Worm (Caenorhabditis elegans): ENCODE measurements around the gene T28A8.8.

The T28A8.8 gene

ce11 chrIII:13505718-13506117 lies 3.1 kb downstream of the T28A8.8 start, which contains the start of gene T28A8.3:
Gene T28A8.3 (plus strand): TSS chrIII:13506018.
- TF ChIP-seq rnt-1 (tag; optimal IDR thresholded peaks at IDR 0.05) (no peak), Y22D7AL.16 (tag; optimal IDR thresholded peaks at IDR 0.05) (no peak), ref-2 (tag; optimal IDR thresholded peaks at IDR 0.05) (no peak), pax-1 (tag; optimal IDR thresholded peaks at IDR 0.05) (no peak), pag-3 (tag; optimal IDR thresholded peaks at IDR 0.05; ENCODE audit: borderline replicate concordance) (no peak), gmeb-2 (tag; optimal IDR thresholded peaks at IDR 0.05) (no peak), che-1 (tag; optimal IDR thresholded peaks at IDR 0.05) (no peak), ceh-9 (tag; optimal IDR thresholded peaks at IDR 0.05) (no peak), hlh-15 (tag; optimal IDR thresholded peaks at IDR 0.05) (no peak), C38D4.7 (GFP tag; optimal IDR thresholded peaks at IDR 0.05) (no peak), ttx-3 (tag; optimal IDR thresholded peaks at IDR 0.05) (no peak), nhr-232 (tag; optimal IDR thresholded peaks at IDR 0.05) (no peak), ceh-18 (tag; optimal IDR thresholded peaks at IDR 0.05) (no peak), eyg-1 (tag; optimal IDR thresholded peaks at IDR 0.05) (no peak), ztf-16 (tag; optimal IDR thresholded peaks at IDR 0.05) (no peak), pat-9 (tag; optimal IDR thresholded peaks at IDR 0.05) (no peak), ets-4 (tag; optimal IDR thresholded peaks at IDR 0.05) (no peak), nfya-1 (tag; optimal IDR thresholded peaks at IDR 0.05) (no peak), unc-86 (tag; optimal IDR thresholded peaks at IDR 0.05) (no peak), ceh-30 (tag; optimal IDR thresholded peaks at IDR 0.05) (no peak)

DNA sequence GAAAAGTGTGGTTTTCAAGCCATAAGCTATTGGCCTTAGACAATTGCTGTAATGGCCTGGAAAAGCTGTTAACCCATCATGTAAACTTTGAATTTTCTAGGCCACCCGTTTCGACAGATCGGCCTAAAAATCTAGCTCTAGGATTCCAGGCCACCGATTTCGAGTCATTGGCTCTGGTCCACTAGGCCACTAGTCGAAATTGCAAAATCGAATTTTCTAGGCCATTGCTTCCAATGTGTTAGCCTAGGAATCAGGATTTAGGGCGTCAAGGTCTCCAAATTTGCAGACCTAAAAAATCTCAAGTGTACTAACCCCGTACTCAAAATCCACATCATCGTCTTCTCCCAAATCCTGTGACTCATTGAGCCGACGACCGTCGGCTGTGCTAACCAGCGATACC lies 8.1 kb downstream of the T28A8.8 start:
- TF ChIP-seq lim-6 (tag; optimal IDR thresholded peaks at IDR 0.05) (no peak), C08G9.2 (tag; optimal IDR thresholded peaks at IDR 0.05) (no peak)

ce11 chrIII:13514470-13514869 lies 11.9 kb downstream of the T28A8.8 start, which contains the start of gene mlh-1:
Gene mlh-1 (minus strand): TSS chrIII:13514570.
- no peak for TF ChIP-seq gmeb-2 (tag; optimal IDR thresholded peaks at IDR 0.05)
- no peak for TF ChIP-seq pag-3 (tag; optimal IDR thresholded peaks at IDR 0.05; ENCODE audit: borderline replicate concordance)
- no peak for TF ChIP-seq ets-4 (tag; optimal IDR thresholded peaks at IDR 0.05)
- TF ChIP-seq ceh-19 (GFP tag; optimal IDR thresholded peaks at IDR 0.05) = no peak
- no peak for TF ChIP-seq ceh-6 (GFP tag; optimal IDR thresholded peaks at IDR 0.05)
- no peak for TF ChIP-seq hlh-13 (GFP tag; optimal IDR thresholded peaks at IDR 0.05)
- no peak for TF ChIP-seq ztf-16 (tag; optimal IDR thresholded peaks at IDR 0.05)
- no peak for TF ChIP-seq nfya-1 (tag; optimal IDR thresholded peaks at IDR 0.05)
- TF ChIP-seq madf-2 (tag; optimal IDR thresholded peaks at IDR 0.05) = no peak
- TF ChIP-seq lin-11 (tag; optimal IDR thresholded peaks at IDR 0.05) = no peak
- TF ChIP-seq fax-1 (tag; optimal IDR thresholded peaks at IDR 0.05) = no peak
- TF ChIP-seq pat-9 (tag; optimal IDR thresholded peaks at IDR 0.05) = no peak
- no peak for TF ChIP-seq C08G9.2 (tag; optimal IDR thresholded peaks at IDR 0.05)
- no peak for TF ChIP-seq ref-2 (tag; optimal IDR thresholded peaks at IDR 0.05)
- TF ChIP-seq ama-1 (optimal IDR thresholded peaks at IDR 0.05) = no peak
- no peak for TF ChIP-seq pqm-1 (tag; optimal IDR thresholded peaks at IDR 0.05)
- no peak for TF ChIP-seq ceh-45 (GFP tag; IDR thresholded peaks at IDR 0.05)

DNA sequence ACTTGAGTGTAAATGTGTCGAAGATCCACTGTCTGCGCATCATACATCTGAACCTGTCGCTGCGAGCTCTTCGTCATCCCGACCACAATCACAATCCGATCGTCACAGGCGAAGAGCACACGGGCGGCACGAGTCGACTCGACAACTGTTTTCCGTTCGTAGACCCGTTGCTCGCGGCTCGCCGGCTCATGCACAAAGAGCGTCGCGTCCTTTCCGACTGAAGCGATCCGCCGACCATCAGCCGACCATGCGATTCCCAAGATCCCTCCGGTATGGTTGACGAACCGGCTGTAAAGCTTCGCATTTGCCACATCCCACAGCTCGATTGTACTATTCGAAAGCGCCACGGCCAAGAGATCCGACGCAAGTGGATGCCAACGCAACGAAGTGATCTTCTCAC lies 15.8 kb downstream of the T28A8.8 start:
- TF ChIP-seq ref-2 (tag; optimal IDR thresholded peaks at IDR 0.05) (no peak), pros-1 (tag; optimal IDR thresholded peaks at IDR 0.05) (no peak), pha-2 (tag; optimal IDR thresholded peaks at IDR 0.05) (no peak), ama-1 (optimal IDR thresholded peaks at IDR 0.05) (no peak), sox-4 (tag; optimal IDR thresholded peaks at IDR 0.05) (no peak), pat-9 (tag; optimal IDR thresholded peaks at IDR 0.05) (no peak), sox-2 (GFP tag; IDR thresholded peaks at IDR 0.05) (no peak), eyg-1 (tag; optimal IDR thresholded peaks at IDR 0.05) (no peak), lin-11 (tag; optimal IDR thresholded peaks at IDR 0.05) (no peak), ceh-48 (tag; optimal IDR thresholded peaks at IDR 0.05) (no peak), unc-3 (GFP tag; conservative IDR thresholded peaks at IDR 0.05) (no peak), unc-3 (tag; optimal IDR thresholded peaks at IDR 0.05) (no peak), gmeb-2 (tag; optimal IDR thresholded peaks at IDR 0.05) (no peak), elt-2 (tag; optimal IDR thresholded peaks at IDR 0.05) (no peak)

Measured in whole organism, late embryonic.